Fruit fly (Drosophila melanogaster) whole organism, prepupa: ENCODE measurements around the gene CG3544.

Experiments used
- Blimp-1 ChIP-seq: fragments of 200-800 bp; sonication (Bioruptor generic); optimal IDR thresholded peaks from 3 replicates; lab custom pipeline; 2017; ENCODE audit warnings: missing biosample characterization, missing genetic modification characterization, mild to moderate bottlenecking, moderate library complexity, missing genetic modification reagents
- CG10631 ChIP-seq: fragments of 200-800 bp; sonication (Bioruptor generic); optimal IDR thresholded peaks from 2 replicates; lab custom pipeline; 2016; ENCODE audit warnings: missing biosample characterization, missing genetic modification characterization
- CG10669 ChIP-seq: fragments of 200-800 bp; sonication (Bioruptor generic); optimal IDR thresholded peaks from 3 replicates; lab custom pipeline; 2018; ENCODE audit warnings: missing biosample characterization, mild to moderate bottlenecking, missing genetic modification characterization, moderate library complexity
- CG11294 ChIP-seq: fragments of 200-800 bp; sonication (Bioruptor generic); IDR thresholded peaks from 2 replicates; pipeline ENCODE4 v1.3.6; 2022; ENCODE audit warnings: missing biosample characterization, missing genetic modification characterization
- CG11762 ChIP-seq: fragments of 200-800 bp; sonication (Bioruptor generic); optimal IDR thresholded peaks from 3 replicates; lab custom pipeline; 2016; ENCODE audit warnings: missing biosample characterization, missing genetic modification characterization; ENCODE audit not compliant: insufficient read depth
- CG15336 ChIP-seq: fragments of 200-800 bp; sonication (Bioruptor generic); IDR thresholded peaks from 2 replicates; pipeline ENCODE4 v1.3.6; 2022; ENCODE audit warnings: missing biosample characterization, missing genetic modification characterization
- CG1621 ChIP-seq: fragments of 200-800 bp; sonication (Bioruptor generic); optimal IDR thresholded peaks from 3 replicates; lab custom pipeline; 2018; ENCODE audit warnings: missing biosample characterization, mild to moderate bottlenecking, missing genetic modification characterization
- CG16779 ChIP-seq: fragments of 200-800 bp; sonication (Bioruptor generic); optimal IDR thresholded peaks from 3 replicates; lab custom pipeline; 2017; ENCODE audit warnings: missing biosample characterization, mild to moderate bottlenecking, missing genetic modification characterization
- CG3032 ChIP-seq: fragments of 200-800 bp; optimal IDR thresholded peaks from 2 replicates; lab custom pipeline; 2019; ENCODE audit warnings: missing biosample characterization, mild to moderate bottlenecking, missing genetic modification characterization, moderate library complexity
- CG31627 ChIP-seq: fragments of 200-800 bp; sonication (Bioruptor generic); optimal IDR thresholded peaks from 3 replicates; lab custom pipeline; 2016; ENCODE audit warnings: missing biosample characterization, missing genetic modification characterization
- CG3919 ChIP-seq: fragments of 200-800 bp; sonication (Bioruptor generic); optimal IDR thresholded peaks from 3 replicates; lab custom pipeline; 2016; ENCODE audit warnings: missing biosample characterization, missing genetic modification characterization
- CG4318 ChIP-seq: fragments of 200-800 bp; sonication (Bioruptor generic); optimal IDR thresholded peaks from 3 replicates; lab custom pipeline; 2017; ENCODE audit warnings: missing biosample characterization, mild to moderate bottlenecking, missing genetic modification characterization
- CG6163 ChIP-seq: fragments of 200-800 bp; sonication (Bioruptor generic); IDR thresholded peaks from 3 replicates; pipeline ENCODE4 v1.3.6; 2022; ENCODE audit warnings: missing biosample characterization, missing genetic modification characterization
- CG6276 ChIP-seq: fragments of 200-800 bp; sonication (Bioruptor generic); optimal IDR thresholded peaks from 2 replicates; lab custom pipeline; 2017; ENCODE audit warnings: missing biosample characterization, mild to moderate bottlenecking, missing genetic modification characterization
- CG6792 ChIP-seq: fragments of 200-800 bp; sonication (Bioruptor generic); optimal IDR thresholded peaks from 3 replicates; lab custom pipeline; 2016; ENCODE audit warnings: missing biosample characterization, missing genetic modification characterization
- CG6808 ChIP-seq: fragments of 200-800 bp; sonication (Bioruptor generic); optimal IDR thresholded peaks from 3 replicates; lab custom pipeline; 2017; ENCODE audit warnings: missing biosample characterization, missing genetic modification characterization, mild to moderate bottlenecking, moderate library complexity, missing genetic modification reagents
- CG6854 ChIP-seq: fragments of 200-800 bp; sonication (Bioruptor generic); optimal IDR thresholded peaks from 2 replicates; lab custom pipeline; 2017; ENCODE audit warnings: missing biosample characterization, mild to moderate bottlenecking, missing genetic modification characterization
- CG8119 ChIP-seq: fragments of 200-800 bp; sonication (Bioruptor generic); IDR thresholded peaks from 3 replicates; pipeline ENCODE4 v1.3.6; 2022; ENCODE audit warnings: missing biosample characterization, missing genetic modification characterization
- CG8632 ChIP-seq: fragments of 200-800 bp; sonication (Bioruptor generic); optimal IDR thresholded peaks from 3 replicates; lab custom pipeline; 2016; ENCODE audit warnings: missing biosample characterization, missing genetic modification characterization
- CG9139 ChIP-seq: fragments of 200-800 bp; sonication (Bioruptor generic); optimal IDR thresholded peaks from 3 replicates; lab custom pipeline; 2017; ENCODE audit warnings: missing biosample characterization, mild to moderate bottlenecking, missing genetic modification characterization
- Eip78C ChIP-seq: fragments of 200-800 bp; sonication (Bioruptor generic); peaks from one replicate; lab custom pipeline; 2016; ENCODE audit warnings: missing biosample characterization, missing genetic modification characterization
- Eip93F ChIP-seq: fragments of 200-800 bp; sonication (Bioruptor generic); optimal IDR thresholded peaks from 2 replicates; lab custom pipeline; 2016; ENCODE audit warnings: missing biosample characterization, mild to moderate bottlenecking, missing genetic modification characterization
- Ets21C ChIP-seq: fragments of 200-800 bp; sonication (Bioruptor generic); optimal IDR thresholded peaks from 3 replicates; lab custom pipeline; 2016; ENCODE audit warnings: missing biosample characterization, missing genetic modification characterization
- Ets96B ChIP-seq: fragments of 200-800 bp; optimal IDR thresholded peaks from 2 replicates; lab custom pipeline; 2019; ENCODE audit warnings: missing biosample characterization, mild to moderate bottlenecking, missing genetic modification characterization, moderate library complexity
- Hr39 ChIP-seq: fragments of 200-800 bp; sonication (Bioruptor generic); optimal IDR thresholded peaks from 2 replicates; lab custom pipeline; 2016; ENCODE audit warnings: missing biosample characterization, missing genetic modification characterization
- Hr4 ChIP-seq: fragments of 200-800 bp; sonication (Bioruptor generic); optimal IDR thresholded peaks from 3 replicates; lab custom pipeline; 2016; ENCODE audit warnings: missing biosample characterization, missing genetic modification characterization
- Lpt ChIP-seq: fragments of 200-800 bp; sonication (Bioruptor generic); optimal IDR thresholded peaks from 3 replicates; lab custom pipeline; 2016; ENCODE audit warnings: missing biosample characterization, missing genetic modification characterization
- Met ChIP-seq: fragments of 200-800 bp; sonication (Bioruptor generic); optimal IDR thresholded peaks from 3 replicates; lab custom pipeline; 2016; ENCODE audit warnings: missing biosample characterization, missing genetic modification characterization
- OdsH ChIP-seq: fragments of 200-800 bp; sonication (Bioruptor generic); optimal IDR thresholded peaks from 3 replicates; lab custom pipeline; 2016; ENCODE audit warnings: missing biosample characterization, missing genetic modification characterization
- Smox ChIP-seq: fragments of 200-800 bp; sonication (Bioruptor generic); optimal IDR thresholded peaks from 3 replicates; lab custom pipeline; 2016; ENCODE audit warnings: missing biosample characterization, missing genetic modification characterization
- Sox102F ChIP-seq: fragments of 200-800 bp; sonication (Bioruptor generic); optimal IDR thresholded peaks from 2 replicates; lab custom pipeline; 2016; ENCODE audit warnings: missing biosample characterization, mild to moderate bottlenecking, missing genetic modification characterization
- Sox14 ChIP-seq: fragments of 200-800 bp; sonication (Bioruptor generic); optimal IDR thresholded peaks from 3 replicates; lab custom pipeline; 2016; ENCODE audit warnings: missing biosample characterization, missing genetic modification characterization
- Sox15 ChIP-seq: fragments of 200-800 bp; sonication (Bioruptor generic); optimal IDR thresholded peaks from 3 replicates; lab custom pipeline; 2016; ENCODE audit warnings: missing biosample characterization, missing genetic modification characterization
- achi ChIP-seq: fragments of 200-800 bp; sonication (Bioruptor generic); optimal IDR thresholded peaks from 3 replicates; lab custom pipeline; 2016; ENCODE audit warnings: missing biosample characterization, missing genetic modification characterization
- acj6 ChIP-seq: fragments of 200-800 bp; sonication (Bioruptor generic); optimal IDR thresholded peaks from 3 replicates; lab custom pipeline; 2016; ENCODE audit warnings: missing biosample characterization, missing genetic modification characterization
- cyc ChIP-seq: fragments of 200-800 bp; sonication (Bioruptor generic); optimal IDR thresholded peaks from 3 replicates; lab custom pipeline; 2016; ENCODE audit warnings: missing biosample characterization, missing genetic modification characterization
- dsx ChIP-seq: fragments of 200-800 bp; optimal IDR thresholded peaks from 3 replicates; lab custom pipeline; 2019; ENCODE audit warnings: missing biosample characterization, mild to moderate bottlenecking, missing genetic modification characterization, moderate library complexity; ENCODE audit not compliant: poor library complexity, severe bottlenecking
- esn ChIP-seq: fragments of 200-800 bp; sonication (Bioruptor generic); optimal IDR thresholded peaks from 2 replicates; lab custom pipeline; 2016; ENCODE audit warnings: missing biosample characterization, mild to moderate bottlenecking, missing genetic modification characterization, moderate library complexity
- fd85E ChIP-seq: fragments of 200-800 bp; sonication (Bioruptor generic); optimal IDR thresholded peaks from 3 replicates; lab custom pipeline; 2016; ENCODE audit warnings: missing biosample characterization, missing genetic modification characterization
- fkh ChIP-seq: fragments of 200-800 bp; sonication (Bioruptor generic); optimal IDR thresholded peaks from 3 replicates; lab custom pipeline; 2017; ENCODE audit warnings: missing biosample characterization, mild to moderate bottlenecking, missing genetic modification characterization, moderate library complexity
- lz ChIP-seq: fragments of 200-800 bp; sonication (Bioruptor generic); optimal IDR thresholded peaks from 3 replicates; lab custom pipeline; 2016; ENCODE audit warnings: missing biosample characterization, missing genetic modification characterization
- net ChIP-seq: fragments of 200-800 bp; sonication (Bioruptor generic); optimal IDR thresholded peaks from 3 replicates; lab custom pipeline; 2016; ENCODE audit warnings: missing biosample characterization, missing genetic modification characterization
- pdm3 ChIP-seq: fragments of 200-800 bp; sonication (Bioruptor generic); optimal IDR thresholded peaks from 3 replicates; lab custom pipeline; 2016; ENCODE audit warnings: missing biosample characterization, missing genetic modification characterization
- ss ChIP-seq, 2 experiments: fragments of 200-800 bp; sonication (Bioruptor generic); optimal IDR thresholded peaks; 2 replicates in 1 of 2; 3 replicates in 1 of 2; lab custom pipeline; 2017 to 2018; ENCODE audit warnings: mild to moderate bottlenecking in 2 of 2, missing biosample characterization in 2 of 2, missing genetic modification characterization in 2 of 2, moderate library complexity in 1 of 2
- topi ChIP-seq: fragments of 200-800 bp; sonication (Bioruptor generic); optimal IDR thresholded peaks from 3 replicates; lab custom pipeline; 2016; ENCODE audit warnings: missing biosample characterization, missing genetic modification characterization
- vri ChIP-seq: fragments of 200-800 bp; sonication (Bioruptor generic); optimal IDR thresholded peaks from 3 replicates; lab custom pipeline; 2016; ENCODE audit warnings: missing biosample characterization, mild to moderate bottlenecking, missing genetic modification characterization

The CG3544 gene

DNA sequence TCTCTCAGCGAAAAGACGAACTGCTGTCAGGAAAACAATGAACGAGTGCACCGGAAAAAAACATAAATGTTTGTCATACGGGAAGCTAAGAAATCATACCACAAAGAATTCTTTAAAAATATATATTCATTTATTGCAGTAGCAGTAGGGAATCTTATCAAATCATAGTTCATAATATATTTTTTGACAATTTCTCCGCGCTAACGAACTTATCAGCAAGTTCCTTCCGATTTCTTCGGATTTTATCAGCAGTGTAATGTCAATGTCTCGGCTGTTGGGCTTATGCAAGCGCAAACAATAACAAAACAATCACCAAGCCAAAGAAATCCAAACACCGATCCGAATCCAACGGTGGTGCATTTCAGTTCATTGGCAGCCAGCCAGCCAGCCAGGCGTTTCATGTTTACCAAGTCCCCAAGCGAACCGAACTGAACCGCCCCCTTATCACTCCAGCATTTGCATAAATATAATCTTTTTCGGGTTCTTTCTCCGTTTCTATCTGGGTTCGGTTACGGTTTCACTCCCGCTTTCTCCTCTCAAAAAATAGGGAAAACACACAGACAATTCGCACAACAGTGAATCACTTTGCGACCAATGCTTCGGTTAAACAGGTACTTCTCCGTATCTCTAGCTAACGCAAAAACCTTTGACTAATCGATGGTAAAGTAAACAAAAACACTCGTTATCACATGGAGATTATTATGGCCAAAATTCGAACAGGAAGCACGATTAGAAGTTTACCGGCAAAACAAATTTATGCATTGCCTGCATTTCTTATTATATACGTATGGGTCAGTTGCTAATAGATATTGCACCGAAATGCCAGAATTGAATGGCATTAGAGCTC lies 43.6 kb downstream of the CG3544 start (continued):
- TF ChIP-seq ss (GFP tag; optimal IDR thresholded peaks at IDR 0.05; lab: Kevin White, UChicago) (no peak), CG6276 (no peak), OdsH (GFP tag; lab: Kevin White, UChicago) (no peak), Sox14 (GFP tag; lab: Kevin White, UChicago) (peak; percentile 55), CG6854 (GFP tag; lab: Kevin White, UChicago) (no peak), vri (GFP tag; lab: Kevin White, UChicago) (peak; percentile 93), Met (GFP tag; lab: Kevin White, UChicago) (no peak), topi (GFP tag; lab: Kevin White, UChicago) (no peak), achi (GFP tag; lab: Kevin White, UChicago) (no peak), Ets21C (GFP tag; lab: Kevin White, UChicago) (peak; percentile 24), CG9139 (GFP tag; lab: Kevin White, UChicago) (no peak)

dm6 chr2L:837989-838388 lies 53.9 kb downstream of the CG3544 start:
- peak; percentile 28 for TF ChIP-seq Ets21C (GFP tag; lab: Kevin White, UChicago)
- TF ChIP-seq CG6854 (GFP tag; lab: Kevin White, UChicago) = no peak
- no peak for TF ChIP-seq Hr4 (GFP tag; lab: Kevin White, UChicago)
- peak; percentile 33 for TF ChIP-seq dsx (GFP tag; lab: Kevin White, UChicago)
- TF ChIP-seq Blimp-1 (GFP tag; lab: Kevin White, UChicago) = no peak
- no peak for TF ChIP-seq topi (GFP tag; lab: Kevin White, UChicago)
- TF ChIP-seq Ets96B (tag; lab: Kevin White, UChicago) = no peak
- TF ChIP-seq Sox102F (GFP tag; lab: Kevin White, UChicago) = no peak
- TF ChIP-seq CG6163 = peak; percentile 83
- TF ChIP-seq CG1621 (tag; lab: Kevin White, UChicago) = peak; percentile 53
- TF ChIP-seq achi (GFP tag; lab: Kevin White, UChicago) = peak; percentile 66
- TF ChIP-seq fd85E (GFP tag; lab: Kevin White, UChicago) = no peak
- peak; percentile 90 for TF ChIP-seq CG15336 (GFP tag; lab: Robert Waterston, UW)
- peak; percentile 82 for TF ChIP-seq CG10631 (GFP tag; lab: Kevin White, UChicago)
- TF ChIP-seq esn (GFP tag; lab: Kevin White, UChicago) = peak; percentile 74
- TF ChIP-seq CG11294 (GFP tag; lab: Robert Waterston, UW) = peak; percentile 67
- TF ChIP-seq Sox15 (GFP tag; lab: Kevin White, UChicago) = no peak
- peak; percentile 81 for TF ChIP-seq Eip78C
- peak; percentile 4 for TF ChIP-seq lz (GFP tag; lab: Kevin White, UChicago)
- peak; percentile 75 for TF ChIP-seq CG3919 (GFP tag; lab: Kevin White, UChicago)
- no peak for TF ChIP-seq CG9139 (GFP tag; lab: Kevin White, UChicago)
- peak; percentile 35 for TF ChIP-seq CG31627 (GFP tag; lab: Kevin White, UChicago)
- TF ChIP-seq OdsH (GFP tag; lab: Kevin White, UChicago) = no peak
- no peak for TF ChIP-seq CG4318 (GFP tag; lab: Kevin White, UChicago)
- TF ChIP-seq Lpt (GFP tag; lab: Kevin White, UChicago) = peak; percentile 88
- no peak for TF ChIP-seq Eip93F (GFP tag; lab: Kevin White, UChicago)
- peak; percentile 50 for TF ChIP-seq CG6792
- peak; percentile 77 for TF ChIP-seq net
- peak; percentile 18 to 54 for TF ChIP-seq ss (GFP tag; optimal IDR thresholded peaks at IDR 0.05; lab: Kevin White, UChicago)
- TF ChIP-seq CG3032 (tag; lab: Kevin White, UChicago) = peak; percentile 14
- TF ChIP-seq acj6 (GFP tag; lab: Kevin White, UChicago) = no peak
- TF ChIP-seq pdm3 (GFP tag; lab: Kevin White, UChicago) = peak; percentile 90
- peak; percentile 14 for TF ChIP-seq vri (GFP tag; lab: Kevin White, UChicago)
- TF ChIP-seq Sox14 (GFP tag; lab: Kevin White, UChicago) = peak; percentile 88
- peak; percentile 79 for TF ChIP-seq CG16779 (tag; lab: Kevin White, UChicago)
- TF ChIP-seq cyc (GFP tag; lab: Kevin White, UChicago) = no peak
- TF ChIP-seq CG8119 (GFP tag; lab: Robert Waterston, UW) = peak; percentile 92
- TF ChIP-seq CG6808 (GFP tag; lab: Kevin White, UChicago) = peak; percentile 33
- TF ChIP-seq CG6276 = peak; percentile 67
- TF ChIP-seq fkh (GFP tag; lab: Kevin White, UChicago) = no peak
- no peak for TF ChIP-seq Smox
- TF ChIP-seq CG8632 (GFP tag; lab: Kevin White, UChicago) = no peak
- no peak for TF ChIP-seq Hr39 (GFP tag; lab: Kevin White, UChicago)
- peak; percentile 27 for TF ChIP-seq CG11762 (GFP tag; lab: Kevin White, UChicago)
- TF ChIP-seq CG10669 (GFP tag; lab: Kevin White, UChicago) = no peak
- no peak for TF ChIP-seq Met (GFP tag; lab: Kevin White, UChicago)
